Worm (Caenorhabditis elegans): ENCODE measurements around the gene Y75B8A.28.

DNA sequence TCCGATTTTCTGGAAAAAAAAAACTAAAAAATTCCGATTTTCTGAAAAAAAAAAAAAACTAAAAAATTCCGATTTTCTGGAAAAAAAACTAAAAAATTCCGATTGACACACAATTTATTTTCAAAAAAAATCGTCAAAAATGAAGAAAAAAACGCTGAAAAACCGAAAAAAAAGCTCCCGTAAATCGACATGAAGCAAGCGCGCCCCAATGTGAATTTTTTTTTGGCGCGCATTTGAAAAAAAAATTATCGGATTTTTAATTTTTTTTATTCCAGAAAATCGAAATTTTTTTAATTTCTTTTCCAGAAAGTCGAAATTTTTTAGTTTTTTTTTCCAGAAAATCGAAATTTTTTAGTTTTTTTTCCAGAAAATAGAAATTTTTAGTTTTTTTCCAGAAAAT lies 40.1 kb upstream of the Y75B8A.28 start:
- TF ChIP-seq mdl-1 (tag; optimal IDR thresholded peaks at IDR 0.05) = no peak
- TF ChIP-seq unc-62 (GFP tag; optimal IDR thresholded peaks at IDR 0.05) = no peak
- peak; percentile 57 for TF ChIP-seq R02D3.7 (tag; optimal IDR thresholded peaks at IDR 0.05)
- no peak for TF ChIP-seq ceh-82 (tag; optimal IDR thresholded peaks at IDR 0.05)
- TF ChIP-seq snpc-4 (tag; optimal IDR thresholded peaks at IDR 0.05) = no peak
